Fruit fly (Drosophila melanogaster): ENCODE data around the gene CG34273.
A peak's percentile ranks its signal among the peaks of the same experiment; 100 is the strongest.

Gene CG34273

DNA sequence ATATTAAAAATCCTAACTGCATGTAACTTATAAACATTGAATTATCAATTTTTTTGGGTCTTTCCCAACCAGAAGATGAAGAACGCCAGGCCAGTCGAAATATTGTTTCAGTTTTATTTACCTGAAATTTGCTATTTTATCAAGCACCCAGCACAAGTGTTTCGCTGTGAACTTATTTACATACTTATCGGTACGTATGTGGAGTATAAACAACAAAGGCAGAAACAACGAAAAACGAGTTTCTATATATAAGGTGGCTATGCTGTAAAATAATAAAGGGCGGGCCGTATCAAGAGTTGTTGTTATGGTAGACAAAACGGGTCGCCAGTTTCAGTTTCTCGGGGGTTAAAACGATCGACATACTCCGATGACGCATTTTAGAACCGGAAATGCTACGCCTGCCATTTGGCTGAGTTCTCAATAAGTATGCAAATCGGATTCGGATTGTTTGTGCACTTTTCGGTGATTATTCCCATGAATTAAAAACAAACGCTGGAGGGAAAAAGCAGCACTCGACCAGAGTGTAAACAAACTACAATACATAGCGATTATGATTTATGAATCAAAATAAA is 37.1 kb upstream of the CG34273 start (continued):
- TF ChIP-seq CG15514 (GFP tag; optimal IDR thresholded peaks at IDR 0.05) = peak; percentile 48
- peak; percentile 28 for TF ChIP-seq unpg (GFP tag; optimal IDR thresholded peaks at IDR 0.05)
- no peak for TF ChIP-seq CG14667 (GFP tag; IDR thresholded peaks at IDR 0.05)
- no peak for TF ChIP-seq CG11696 (GFP tag; IDR thresholded peaks at IDR 0.05)
- no peak for TF ChIP-seq Bdp1 (GFP tag; optimal IDR thresholded peaks at IDR 0.05)
- peak; percentile 18 for TF ChIP-seq CG18619 (GFP tag; optimal IDR thresholded peaks at IDR 0.05)
- TF ChIP-seq B-H2 (GFP tag; optimal IDR thresholded peaks at IDR 0.05) = peak; percentile 48
- peak; percentile 5 for TF ChIP-seq lbe (GFP tag; optimal IDR thresholded peaks at IDR 0.05)
- peak in 1 of 2 experiments; percentile 11 for TF ChIP-seq insv (GFP tag; optimal IDR thresholded peaks at IDR 0.05)
- no peak for TF ChIP-seq zfh2 (GFP tag; optimal IDR thresholded peaks at IDR 0.05)
- peak; percentile 33 for TF ChIP-seq sug (tag; optimal IDR thresholded peaks at IDR 0.05)
- TF ChIP-seq CG12391 (tag; optimal IDR thresholded peaks at IDR 0.05) = no peak
- peak; percentile 62 for TF ChIP-seq schlank (tag; optimal IDR thresholded peaks at IDR 0.05)
- TF ChIP-seq CG10209 (GFP tag; optimal IDR thresholded peaks at IDR 0.05) = peak; percentile 14
- peak; percentile 46 for TF ChIP-seq CG6765 (GFP tag; optimal IDR thresholded peaks at IDR 0.05)
- peak; percentile 52 for TF ChIP-seq CG17568 (GFP tag; optimal IDR thresholded peaks at IDR 0.05)
- TF ChIP-seq pan (optimal IDR thresholded peaks at IDR 0.05) = no peak
- TF ChIP-seq pan (GFP tag; optimal IDR thresholded peaks at IDR 0.05 in 1 of 2, IDR thresholded peaks at IDR 0.05 in 1 of 2) = peak in 1 of 2 experiments; percentile 12

DNA sequence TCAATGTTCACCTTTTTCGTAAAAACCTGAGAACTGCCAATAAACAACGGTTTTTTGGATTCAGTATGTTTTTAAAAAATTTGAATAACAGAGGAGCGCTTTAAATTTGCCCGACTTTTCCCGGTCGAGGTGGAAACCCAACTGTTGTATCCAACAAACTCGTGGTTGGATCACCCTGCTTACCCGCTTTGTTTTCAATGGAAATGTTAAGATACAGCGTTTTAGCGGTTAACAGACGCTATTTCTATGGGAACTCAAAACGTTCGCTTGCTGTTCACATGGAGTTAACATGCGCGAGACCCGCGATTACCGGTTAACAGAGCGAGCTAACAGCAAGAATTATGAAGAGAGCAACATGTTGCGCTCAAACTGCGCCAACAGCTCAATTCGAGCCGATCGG is 35.3 kb upstream of the CG34273 start, which contains the start of gene cv-c:
TSS of gene cv-c (minus strand) at position 145 of the 400 bp plus-strand sequence.
- TF ChIP-seq nom (GFP tag; optimal IDR thresholded peaks at IDR 0.05) = peak; percentile 59
- TF ChIP-seq HmgD (GFP tag; optimal IDR thresholded peaks at IDR 0.05) = peak; percentile 4
- no peak for TF ChIP-seq CG1233 (GFP tag; optimal IDR thresholded peaks at IDR 0.05)
- peak; percentile 18; the same call in 1 of the 2 replicates for TF ChIP-seq Scr (GFP tag; IDR thresholded peaks at IDR 0.05; ENCODE audit: partially characterized antibody)
- no peak for TF ChIP-seq eyg (GFP tag; optimal IDR thresholded peaks at IDR 0.05)
- TF ChIP-seq CG13287 (GFP tag; IDR thresholded peaks at IDR 0.05; ENCODE audit: partially characterized antibody) = peak; percentile 16; the same call in 1 of the 2 replicates
- peak; percentile 50 for TF ChIP-seq lbe (GFP tag; optimal IDR thresholded peaks at IDR 0.05)
- TF ChIP-seq ato (GFP tag; IDR thresholded peaks at IDR 0.05; ENCODE audit: partially characterized antibody) = 0 out of 2 replicates have a peak, but pooled peaks have one; percentile 21
- TF ChIP-seq ci (GFP tag; IDR thresholded peaks at IDR 0.05) = peak; percentile 39; the same call in 1 of the 3 replicates
- no peak for TF ChIP-seq CG8924 (tag; optimal IDR thresholded peaks at IDR 0.05)
- peak; percentile 75 for TF ChIP-seq CG17568 (GFP tag; optimal IDR thresholded peaks at IDR 0.05)
- TF ChIP-seq bbx (GFP tag; IDR thresholded peaks at IDR 0.05; ENCODE audit: partially characterized antibody) = peak; percentile 43; the same call in 1 of the 2 replicates
- peak; percentile 34; the same call in 1 of the 2 replicates for TF ChIP-seq Bgb (GFP tag; IDR thresholded peaks at IDR 0.05; ENCODE audit: partially characterized antibody)
- TF ChIP-seq CG15269 (tag; optimal IDR thresholded peaks at IDR 0.05) = peak; percentile 34
- TF ChIP-seq PHDP (tag; optimal IDR thresholded peaks at IDR 0.05) = peak; percentile 1
- peak; percentile 70; the same call in 1 of the 4 replicates for TF ChIP-seq chinmo (GFP tag; IDR thresholded peaks at IDR 0.05; ENCODE audit: partially characterized antibody)
- no peak for TF ChIP-seq Ets97D (GFP tag; optimal IDR thresholded peaks at IDR 0.05)
- TF ChIP-seq sens (GFP tag) = peak; percentile 88
- TF ChIP-seq zfh2 (GFP tag; optimal IDR thresholded peaks at IDR 0.05) = no peak
- peak; percentile 1 for TF ChIP-seq ERR (GFP tag; optimal IDR thresholded peaks at IDR 0.05)
- peak; percentile 35 for TF ChIP-seq corto (GFP tag; optimal IDR thresholded peaks at IDR 0.05)
- no peak for TF ChIP-seq Hmx (GFP tag; optimal IDR thresholded peaks at IDR 0.05)
- 0 out of 3 replicates have a peak, but pooled peaks have one; percentile 16 for TF ChIP-seq z (GFP tag; IDR thresholded peaks at IDR 0.05)
- 0 out of 3 replicates have a peak, but pooled peaks have one; percentile 53 for TF ChIP-seq so (GFP tag; IDR thresholded peaks at IDR 0.05)
- TF ChIP-seq CG33213 (GFP tag; optimal IDR thresholded peaks at IDR 0.05) = no peak
- peak; percentile 38 for TF ChIP-seq CG11504 (tag; optimal IDR thresholded peaks at IDR 0.05)
- no peak for TF ChIP-seq Xbp1 (GFP tag; optimal IDR thresholded peaks at IDR 0.05)
- TF ChIP-seq bsh (GFP tag; optimal IDR thresholded peaks at IDR 0.05) = peak in 1 of 2 experiments; percentile 0
- peak in 1 of 2 experiments; percentile 11 for TF ChIP-seq Pdp1 (GFP tag; optimal IDR thresholded peaks at IDR 0.05)
- TF ChIP-seq caup (GFP tag; optimal IDR thresholded peaks at IDR 0.05; ENCODE audit: severe bottlenecking) = peak; percentile 21
- TF ChIP-seq mld (GFP tag; IDR thresholded peaks at IDR 0.05; ENCODE audit: partially characterized antibody) = peak; percentile 12; the same call in 1 of the 3 replicates
- peak; percentile 56; the same call in 1 of the 2 replicates for TF ChIP-seq vvl (GFP tag; IDR thresholded peaks at IDR 0.05)
